Worm (Caenorhabditis elegans): ENCODE measurements around the gene C35D10.3.
A peak's percentile ranks its signal among the peaks of the same experiment; 100 is the strongest.

Gene C35D10.3

DNA sequence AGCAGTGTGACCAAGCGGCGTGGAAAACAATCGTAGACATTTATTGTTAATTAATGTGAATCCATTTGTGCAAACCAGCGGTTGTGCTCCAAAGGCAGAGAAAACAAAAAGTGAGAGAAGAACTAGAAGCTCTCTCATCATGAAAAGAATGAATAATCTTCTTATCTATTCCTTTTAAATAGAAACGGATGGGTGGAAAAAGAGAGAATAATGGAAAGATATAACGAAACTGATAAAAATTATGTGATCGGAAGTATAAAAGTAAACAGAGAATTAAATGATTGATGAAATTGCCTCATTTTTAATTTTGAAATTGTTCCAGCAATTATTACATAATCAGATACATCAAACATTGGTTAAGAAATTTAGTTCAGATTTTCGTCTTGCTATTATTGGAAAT is 14.7 kb downstream of the C35D10.3 start, which contains the start of gene clec-5:
Gene clec-5 (minus strand): TSS at position 178 of the 400 bp plus-strand sequence.
- no peak for TF ChIP-seq ceh-58 (GFP tag; IDR thresholded peaks at IDR 0.05)
- TF ChIP-seq pbrm-1 (GFP tag; IDR thresholded peaks at IDR 0.05) = no peak
- TF ChIP-seq madf-3 (GFP tag; IDR thresholded peaks at IDR 0.05) = no peak
- no peak for TF ChIP-seq lsy-27 (tag; optimal IDR thresholded peaks at IDR 0.05; ENCODE audit: borderline replicate concordance, insufficient read depth)
- no peak for TF ChIP-seq hsf-1 (GFP tag; IDR thresholded peaks at IDR 0.05)
- no peak for TF ChIP-seq gei-17 (GFP tag; optimal IDR thresholded peaks at IDR 0.05)
- TF ChIP-seq ceh-91 (GFP tag; IDR thresholded peaks at IDR 0.05) = no peak
- TF ChIP-seq nfyb-1 (GFP tag; IDR thresholded peaks at IDR 0.05) = no peak
- TF ChIP-seq nhr-27 (tag; optimal IDR thresholded peaks at IDR 0.05) = no peak
- no peak for TF ChIP-seq egrh-3 (GFP tag; IDR thresholded peaks at IDR 0.05)
- no peak for TF ChIP-seq sdz-38 (tag; optimal IDR thresholded peaks at IDR 0.05)
- no peak for TF ChIP-seq F37B4.10 (GFP tag; IDR thresholded peaks at IDR 0.05)
- no peak for TF ChIP-seq madf-6 (GFP tag; IDR thresholded peaks at IDR 0.05)
- TF ChIP-seq ekl-4 (GFP tag; IDR thresholded peaks at IDR 0.05) = no peak
- TF ChIP-seq snpc-3.4 (tag; optimal IDR thresholded peaks at IDR 0.05) = no peak
- no peak for TF ChIP-seq ztf-22 (GFP tag; optimal IDR thresholded peaks at IDR 0.05)
- TF ChIP-seq hmg-20 (GFP tag; IDR thresholded peaks at IDR 0.05) = no peak

DNA sequence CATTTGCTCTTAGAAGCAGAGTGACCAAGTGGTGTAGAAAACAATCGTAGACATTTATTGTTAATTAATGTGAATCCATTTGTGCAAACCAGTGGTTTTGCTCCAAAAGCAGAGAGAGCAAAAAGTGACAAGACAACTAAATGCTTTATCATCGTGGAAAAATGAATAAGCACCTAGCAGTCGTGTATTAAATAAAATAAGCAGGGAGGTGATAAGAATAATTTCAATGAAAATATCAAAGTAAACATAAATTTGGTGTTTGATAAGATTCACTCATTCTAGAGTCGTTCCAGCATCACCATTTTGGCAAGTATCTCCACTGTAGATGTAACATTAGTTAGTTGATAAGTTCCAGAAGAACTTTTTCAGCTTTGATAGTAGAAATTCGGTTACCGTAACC is 18.6 kb downstream of the C35D10.3 start, which contains the start of gene clec-6:
Gene clec-6 (minus strand): TSS at position 154 of the 400 bp plus-strand sequence.
- TF ChIP-seq die-1 (tag; optimal IDR thresholded peaks at IDR 0.05) (no peak), F52B5.7 (tag; optimal IDR thresholded peaks at IDR 0.05) (no peak), attf-6 (GFP tag; IDR thresholded peaks at IDR 0.05) (no peak), nhr-80 (tag; optimal IDR thresholded peaks at IDR 0.05) (peak; percentile 41)

DNA sequence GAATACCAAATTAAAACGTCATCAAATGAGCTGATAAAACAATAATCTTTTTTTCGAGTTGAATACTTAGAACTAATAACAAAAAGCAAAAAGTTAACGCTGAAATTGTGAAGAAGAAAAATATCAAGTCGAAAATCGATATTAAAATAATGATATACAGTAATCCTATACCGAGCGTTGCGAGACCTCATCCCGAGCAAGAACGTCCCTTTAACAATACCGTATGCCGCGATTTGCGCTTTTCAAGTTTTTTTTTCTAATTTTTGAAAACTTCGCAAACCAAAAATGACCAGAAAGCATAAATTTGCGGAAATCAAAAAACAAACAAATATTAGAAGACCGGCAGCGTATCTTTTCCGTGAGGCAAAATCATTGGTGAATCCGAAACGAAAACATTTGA is 22.3 kb downstream of the C35D10.3 start, which contains the start of gene F26F4.5:
Gene F26F4.5 (minus strand): TSS at position 256 of the 400 bp plus-strand sequence.
- TF ChIP-seq madf-8 (GFP tag; conservative IDR thresholded peaks at IDR 0.05) (peak; percentile 72), madf-6 (GFP tag; IDR thresholded peaks at IDR 0.05) (peak; percentile 90), rcor-1 (GFP tag; IDR thresholded peaks at IDR 0.05) (no peak), bed-2 (GFP tag; IDR thresholded peaks at IDR 0.05) (no peak), F55B11.4 (tag; optimal IDR thresholded peaks at IDR 0.05; ENCODE audit: borderline replicate concordance, insufficient read depth) (no peak), sdz-38 (tag; optimal IDR thresholded peaks at IDR 0.05) (no peak), lin-54 (GFP tag; optimal IDR thresholded peaks at IDR 0.05) (peak; percentile 12), xnd-1 (tag; optimal IDR thresholded peaks at IDR 0.05) (peak; percentile 84), dox-1 (GFP tag; IDR thresholded peaks at IDR 0.05) (0 out of 2 replicates have a peak, but pooled peaks have one; percentile 8), egl-18 (GFP tag; IDR thresholded peaks at IDR 0.05) (no peak), B0035.1 (tag; optimal IDR thresholded peaks at IDR 0.05) (no peak), hmg-1.2 (GFP tag; IDR thresholded peaks at IDR 0.05) (0 out of 2 replicates have a peak, but pooled peaks have one; percentile 14), lsl-1 (GFP tag; optimal IDR thresholded peaks at IDR 0.05) (peak; percentile 95), him-1 (tag; optimal IDR thresholded peaks at IDR 0.05) (no peak), mcd-1 (GFP tag; IDR thresholded peaks at IDR 0.05) (peak; percentile 26; the same call in 1 of the 2 replicates), ceh-91 (GFP tag; IDR thresholded peaks at IDR 0.05) (peak; percentile 66; the same call in 1 of the 2 replicates), F33H1.4 (GFP tag; IDR thresholded peaks at IDR 0.05) (peak; percentile 90), ztf-18 (tag; optimal IDR thresholded peaks at IDR 0.05) (peak; percentile 21), hrde-1 (tag; optimal IDR thresholded peaks at IDR 0.05; ENCODE audit: borderline replicate concordance) (no peak), akir-1 (GFP tag; optimal IDR thresholded peaks at IDR 0.05) (no peak)

Data from whole organism, young adult.